Worm (Caenorhabditis elegans): ENCODE data around the gene txt-11.

- TF ChIP-seq lin-39 (tag; optimal IDR thresholded peaks at IDR 0.05): no peak
- no peak for TF ChIP-seq mbf-1 (tag; optimal IDR thresholded peaks at IDR 0.05)
- TF ChIP-seq nhr-11 (tag; optimal IDR thresholded peaks at IDR 0.05): no peak
- TF ChIP-seq unc-55 (GFP tag; optimal IDR thresholded peaks at IDR 0.05): no peak
- TF ChIP-seq ztf-4 (tag; optimal IDR thresholded peaks at IDR 0.05): no peak
- no peak for TF ChIP-seq snpc-4 (tag; optimal IDR thresholded peaks at IDR 0.05)
- no peak for TF ChIP-seq lin-11 (tag; optimal IDR thresholded peaks at IDR 0.05)
- no peak for TF ChIP-seq fos-1 (tag; optimal IDR thresholded peaks at IDR 0.05)
- TF ChIP-seq lin-13 (GFP tag; optimal IDR thresholded peaks at IDR 0.05): no peak
- TF ChIP-seq elt-3 (tag; optimal IDR thresholded peaks at IDR 0.05): no peak
Measured at ce11 chrV:3372673-3373072, 40.4 kb upstream of the txt-11 start, which contains the start of gene srx-121.

Data from whole organism, L2 larva.